Worm (Caenorhabditis elegans) whole organism, mixed stage, embryonic: ENCODE measurements around the gene srg-21.

ENCODE experiments used
- M03D4.4 ChIP-seq: sonication (generic microtip); optimal IDR thresholded peaks from 2 replicates; lab custom pipeline; 2017; ENCODE audit warnings: mild to moderate bottlenecking, missing genetic modification characterization, missing compliant biosample characterization
- bed-3 ChIP-seq: fragments of 200-800 bp; sonication (Bioruptor generic); optimal IDR thresholded peaks from 3 replicates; lab custom pipeline; 2018; ENCODE audit warnings: mild to moderate bottlenecking, missing genetic modification characterization, moderate library complexity, missing compliant biosample characterization
- blmp-1 ChIP-seq: fragments of 150-350 bp; optimal IDR thresholded peaks from 2 replicates; lab custom pipeline; 2014; ENCODE audit warnings: missing biosample characterization, missing genetic modification characterization
- ceh-39 ChIP-seq: fragments of 150-350 bp; optimal IDR thresholded peaks from 2 replicates; lab custom pipeline; 2014; ENCODE audit warnings: missing biosample characterization, missing genetic modification characterization
- ceh-43 ChIP-seq: fragments of 200-800 bp; sonication (Bioruptor generic); optimal IDR thresholded peaks from 2 replicates; lab custom pipeline; 2018; ENCODE audit warnings: mild to moderate bottlenecking, missing genetic modification characterization, moderate library complexity, missing compliant biosample characterization
- ceh-83 ChIP-seq: fragments of 200-800 bp; sonication (Bioruptor generic); optimal IDR thresholded peaks from 2 replicates; lab custom pipeline; 2018; ENCODE audit warnings: mild to moderate bottlenecking, missing genetic modification characterization, missing compliant biosample characterization
- ces-1 ChIP-seq: fragments of 150-350 bp; optimal IDR thresholded peaks from 2 replicates; lab custom pipeline; 2014; ENCODE audit warnings: missing biosample characterization, missing genetic modification reagents, missing genetic modification characterization
- cnd-1 ChIP-seq: fragments of 200-800 bp; sonication (Bioruptor generic); optimal IDR thresholded peaks from 2 replicates; lab custom pipeline; 2018; ENCODE audit warnings: mild to moderate bottlenecking, missing genetic modification characterization, missing compliant biosample characterization
- drap-1 ChIP-seq: fragments of 200-800 bp; sonication (Bioruptor generic); optimal IDR thresholded peaks from 3 replicates; lab custom pipeline; 2018; ENCODE audit warnings: mild to moderate bottlenecking, missing genetic modification characterization, missing compliant biosample characterization
- elt-1 ChIP-seq: sonication (generic microtip); optimal IDR thresholded peaks from 2 replicates; lab custom pipeline; 2017; ENCODE audit warnings: missing genetic modification characterization, mild to moderate bottlenecking, missing compliant biosample characterization, antibody characterized with exemption, moderate library complexity, borderline replicate concordance; ENCODE audit not compliant: insufficient read depth
- elt-3 ChIP-seq: fragments of 150-350 bp; optimal IDR thresholded peaks from 2 replicates; lab custom pipeline; 2014; ENCODE audit warnings: missing biosample characterization, missing genetic modification characterization
- flh-1 ChIP-seq: fragments of 200-800 bp; sonication (Bioruptor generic); optimal IDR thresholded peaks from 2 replicates; lab custom pipeline; 2018; ENCODE audit warnings: mild to moderate bottlenecking, missing genetic modification characterization, moderate library complexity, missing compliant biosample characterization
- ham-2 ChIP-seq: fragments of 200-800 bp; sonication (Bioruptor generic); optimal IDR thresholded peaks from 2 replicates; lab custom pipeline; 2018; ENCODE audit warnings: mild to moderate bottlenecking, missing genetic modification characterization, missing compliant biosample characterization
- hlh-1 ChIP-seq: fragments of 150-350 bp; optimal IDR thresholded peaks from 2 replicates; lab custom pipeline; 2014; ENCODE audit warnings: missing biosample characterization, missing genetic modification reagents, missing genetic modification characterization
- lin-13 ChIP-seq: fragments of 150-350 bp; optimal IDR thresholded peaks from 2 replicates; lab custom pipeline; 2014; ENCODE audit warnings: missing biosample characterization, missing genetic modification characterization
- lin-32 ChIP-seq: fragments of 200-800 bp; sonication (Bioruptor generic); optimal IDR thresholded peaks from 2 replicates; lab custom pipeline; 2018; ENCODE audit warnings: mild to moderate bottlenecking, missing genetic modification characterization, missing compliant biosample characterization
- lsy-2 ChIP-seq: fragments of 150-350 bp; optimal IDR thresholded peaks from 2 replicates; lab custom pipeline; 2014; ENCODE audit warnings: missing biosample characterization, missing genetic modification characterization
- mab-5 ChIP-seq: fragments of 150-350 bp; optimal IDR thresholded peaks from 2 replicates; lab custom pipeline; 2014; ENCODE audit warnings: missing biosample characterization, missing genetic modification characterization
- mep-1 ChIP-seq: fragments of 150-350 bp; optimal IDR thresholded peaks from 2 replicates; lab custom pipeline; 2017; ENCODE audit warnings: missing biosample characterization, missing genetic modification reagents, missing genetic modification characterization, inconsistent platforms
- mls-2 ChIP-seq: sonication (generic microtip); optimal IDR thresholded peaks from 2 replicates; lab custom pipeline; 2016; ENCODE audit warnings: mild to moderate bottlenecking, missing genetic modification characterization, moderate library complexity, missing compliant biosample characterization
- nhr-12 ChIP-seq: fragments of 150-350 bp; optimal IDR thresholded peaks from 2 replicates; lab custom pipeline; 2014; ENCODE audit warnings: missing biosample characterization, missing genetic modification characterization
- nhr-2 ChIP-seq: fragments of 150-350 bp; optimal IDR thresholded peaks from 2 replicates; lab custom pipeline; 2014; ENCODE audit warnings: missing biosample characterization, missing genetic modification characterization
- nhr-237 ChIP-seq: fragments of 150-350 bp; optimal IDR thresholded peaks from 2 replicates; lab custom pipeline; 2014; ENCODE audit warnings: missing biosample characterization, missing genetic modification characterization
- nhr-28 ChIP-seq: fragments of 150-350 bp; optimal IDR thresholded peaks from 2 replicates; lab custom pipeline; 2014; ENCODE audit warnings: missing biosample characterization, missing genetic modification characterization
- nhr-76 ChIP-seq: sonication (generic microtip); optimal IDR thresholded peaks from 2 replicates; lab custom pipeline; 2017; ENCODE audit warnings: missing biosample characterization, missing genetic modification characterization
- pha-4 ChIP-seq: fragments of 150-350 bp; optimal IDR thresholded peaks from 2 replicates; lab custom pipeline; 2018; ENCODE audit warnings: missing biosample characterization, missing genetic modification reagents, missing genetic modification characterization
- sem-2 ChIP-seq: fragments of 200-800 bp; sonication (Bioruptor generic); optimal IDR thresholded peaks from 2 replicates; lab custom pipeline; 2018; ENCODE audit warnings: mild to moderate bottlenecking, missing genetic modification characterization, missing compliant biosample characterization
- snpc-4 ChIP-seq: fragments of 150-350 bp; optimal IDR thresholded peaks from 2 replicates; lab custom pipeline; 2014; ENCODE audit warnings: missing biosample characterization, missing genetic modification characterization
- sptf-1 ChIP-seq: sonication (generic microtip); optimal IDR thresholded peaks from 2 replicates; lab custom pipeline; 2017; ENCODE audit warnings: mild to moderate bottlenecking, missing genetic modification characterization, moderate library complexity, missing compliant biosample characterization
- tbx-8 ChIP-seq: fragments of 200-800 bp; sonication (Bioruptor generic); optimal IDR thresholded peaks from 2 replicates; lab custom pipeline; 2018; ENCODE audit warnings: mild to moderate bottlenecking, missing genetic modification characterization, moderate library complexity, missing compliant biosample characterization
- unc-120 ChIP-seq: sonication (generic microtip); optimal IDR thresholded peaks from 2 replicates; lab custom pipeline; 2017; ENCODE audit warnings: missing genetic modification characterization, missing compliant biosample characterization; ENCODE audit not compliant: poor library complexity, severe bottlenecking
- unc-39 ChIP-seq: fragments of 150-350 bp; optimal IDR thresholded peaks from 2 replicates; lab custom pipeline; 2014; ENCODE audit warnings: missing biosample characterization, missing genetic modification characterization
- unc-62 ChIP-seq: fragments of 150-350 bp; optimal IDR thresholded peaks from 2 replicates; lab custom pipeline; 2014; ENCODE audit warnings: missing biosample characterization, missing genetic modification reagents, missing genetic modification characterization
- zip-8 ChIP-seq: fragments of 150-350 bp; optimal IDR thresholded peaks from 2 replicates; lab custom pipeline; 2014; ENCODE audit warnings: missing biosample characterization, missing genetic modification characterization
- ztf-11 ChIP-seq: fragments of 150-350 bp; optimal IDR thresholded peaks from 2 replicates; lab custom pipeline; 2014; ENCODE audit warnings: missing biosample characterization, missing genetic modification characterization

Gene srg-21

DNA sequence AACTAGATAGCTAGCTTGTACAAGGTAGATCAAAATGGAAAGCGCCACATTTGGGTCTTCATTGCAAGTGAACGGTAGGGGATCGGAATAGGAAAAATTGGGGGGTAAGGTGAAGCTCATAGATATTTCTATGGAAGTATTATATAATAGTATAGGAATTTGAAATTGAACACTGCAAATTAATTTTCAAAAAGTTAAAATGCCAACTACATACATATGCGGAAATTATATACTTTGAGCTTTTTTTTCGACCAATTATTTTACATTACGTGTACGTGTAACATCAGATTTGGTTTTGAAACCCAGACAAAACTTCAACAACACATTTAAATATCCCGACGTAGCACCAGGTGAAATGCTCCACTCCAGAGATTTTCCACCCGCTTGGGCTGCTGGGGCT is 4.9 kb upstream of the srg-21 start, which contains the start of gene srg-23:
Gene srg-23, minus strand, starts transcription at position 101 of the 400 bp plus-strand sequence.
- TF ChIP-seq lin-32 (no peak), unc-62 (GFP tag; lab: Kevin White, UChicago) (no peak), unc-39 (tag; lab: Kevin White, UChicago) (no peak), mls-2 (tag; lab: Kevin White, UChicago) (no peak), lin-13 (no peak), elt-3 (tag; lab: Kevin White, UChicago) (no peak)
- TF ChIP-seq, all 35 proteins: peak for 0

DNA sequence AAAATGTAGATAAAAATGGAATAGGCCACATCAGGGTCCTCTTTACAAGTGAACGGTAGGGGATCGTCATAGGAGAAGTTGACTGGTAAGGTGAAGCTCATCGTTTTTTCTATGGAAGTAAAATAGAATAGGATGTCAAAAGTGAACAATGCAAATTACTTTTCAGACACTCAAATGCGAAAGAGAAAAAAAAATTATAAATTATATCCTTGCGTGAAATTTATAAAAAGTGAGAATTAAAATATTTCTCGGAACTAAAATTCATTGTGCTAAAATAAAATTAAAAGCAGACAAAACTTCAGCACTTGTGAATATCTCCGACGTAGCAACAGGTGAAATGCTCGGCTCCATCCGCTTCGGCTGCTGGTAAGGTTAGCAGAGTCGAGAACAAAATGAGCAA is 2.2 kb upstream of the srg-21 start, which contains the start of gene srg-22:
Gene srg-22, minus strand, starts transcription at position 101 of the 400 bp plus-strand sequence.
- no peak for TF ChIP-seq ztf-11 (tag; lab: Kevin White, UChicago)
- TF ChIP-seq blmp-1 = no peak
- no peak for TF ChIP-seq lin-32
- TF ChIP-seq tbx-8 (GFP tag; lab: Kevin White, UChicago) = no peak
- no peak for TF ChIP-seq pha-4
- no peak for TF ChIP-seq cnd-1
- no peak for TF ChIP-seq nhr-2
- no peak for TF ChIP-seq bed-3 (GFP tag; lab: Kevin White, UChicago)
- TF ChIP-seq ceh-39 (tag; lab: Kevin White, UChicago) = no peak
- TF ChIP-seq hlh-1 (tag; lab: Kevin White, UChicago) = no peak
- TF ChIP-seq nhr-237 (tag; lab: Kevin White, UChicago) = no peak
- no peak for TF ChIP-seq mab-5
- TF ChIP-seq nhr-28 (tag; lab: Kevin White, UChicago) = no peak
- TF ChIP-seq nhr-76 (tag; lab: Kevin White, UChicago) = no peak
- TF ChIP-seq flh-1 = no peak
- TF ChIP-seq snpc-4 (tag; lab: Kevin White, UChicago) = no peak
- TF ChIP-seq unc-62 (GFP tag; lab: Kevin White, UChicago) = no peak
- TF ChIP-seq lin-13 = no peak
- TF ChIP-seq nhr-12 (tag; lab: Kevin White, UChicago) = no peak
- no peak for TF ChIP-seq drap-1 (GFP tag; lab: Kevin White, UChicago)

DNA sequence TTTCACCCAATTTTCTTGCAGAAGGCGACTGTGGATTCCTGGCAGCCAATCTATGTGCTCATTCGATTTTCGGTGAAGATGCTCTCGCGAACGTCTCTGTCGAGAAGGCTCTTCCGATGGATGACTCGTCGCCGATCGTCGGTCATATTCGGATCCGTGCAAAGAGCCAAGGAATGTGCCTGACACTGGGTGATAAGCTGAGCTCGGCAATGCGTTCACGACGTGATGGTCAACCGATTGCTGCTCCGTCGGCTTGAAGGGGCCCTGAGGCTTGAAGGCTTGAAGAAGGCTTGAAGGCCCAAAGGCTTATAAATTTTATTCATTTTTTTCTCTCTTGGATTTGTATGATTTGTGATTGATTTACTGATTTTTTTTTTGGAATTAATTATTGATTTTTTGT is 4.0 kb downstream of the srg-21 start:
- TF ChIP-seq lin-13 (no peak), nhr-28 (tag; lab: Kevin White, UChicago) (no peak)

- TF ChIP-seq M03D4.4 (tag; lab: Kevin White, UChicago) (no peak), elt-1 (tag; lab: Kevin White, UChicago) (no peak), sptf-1 (tag; lab: Kevin White, UChicago) (no peak), elt-3 (tag; lab: Kevin White, UChicago) (no peak), unc-39 (tag; lab: Kevin White, UChicago) (no peak), bed-3 (GFP tag; lab: Kevin White, UChicago) (no peak), mab-5 (no peak), ztf-11 (tag; lab: Kevin White, UChicago) (no peak), mep-1 (no peak), zip-8 (tag; lab: Kevin White, UChicago) (no peak), blmp-1 (no peak), nhr-76 (tag; lab: Kevin White, UChicago) (no peak), tbx-8 (GFP tag; lab: Kevin White, UChicago) (no peak), nhr-28 (tag; lab: Kevin White, UChicago) (no peak)
These were observed 12.7 kb downstream of the srg-21 start, which contains the start of gene copb-1 for ce11 chrII:3078496-3078895. TSS of gene copb-1 (plus strand) at chrII:3078796.

DNA sequence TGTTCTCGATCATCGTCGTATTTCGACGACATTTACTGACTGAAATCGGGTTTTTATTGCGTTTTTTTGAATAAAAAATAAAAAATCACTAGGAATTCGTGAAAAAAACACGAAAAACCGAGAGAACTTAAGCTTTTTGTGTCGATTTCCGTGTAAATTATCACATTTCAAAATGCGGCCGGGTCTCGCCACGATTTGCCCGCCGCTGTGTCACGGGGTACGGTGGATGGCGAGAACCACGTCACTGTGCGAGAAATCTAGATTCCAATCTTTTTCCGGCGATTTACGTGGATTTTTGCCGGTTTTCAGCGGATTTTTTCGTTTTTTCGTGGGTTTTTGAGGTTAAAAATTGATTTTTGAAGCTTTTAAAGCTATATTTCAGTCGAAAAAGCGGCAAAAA is 14.3 kb downstream of the srg-21 start, which contains the start of gene Y25C1A.8:
Gene Y25C1A.8, minus strand, starts transcription at position 45 of the 400 bp plus-strand sequence.
- peak; percentile 76 for TF ChIP-seq ces-1
- no peak for TF ChIP-seq sem-2 (GFP tag; lab: Kevin White, UChicago)
- no peak for TF ChIP-seq M03D4.4 (tag; lab: Kevin White, UChicago)
- TF ChIP-seq ceh-43 (GFP tag; lab: Kevin White, UChicago) = peak; percentile 44
- TF ChIP-seq lin-13 = peak; percentile 70
- peak; percentile 68 for TF ChIP-seq drap-1 (GFP tag; lab: Kevin White, UChicago)
- TF ChIP-seq lsy-2 (tag; lab: Kevin White, UChicago) = peak; percentile 99
- no peak for TF ChIP-seq mab-5
- TF ChIP-seq elt-1 (tag; lab: Kevin White, UChicago) = peak; percentile 31
- TF ChIP-seq nhr-237 (tag; lab: Kevin White, UChicago) = peak; percentile 26
- peak; percentile 44 for TF ChIP-seq mls-2 (tag; lab: Kevin White, UChicago)
- peak; percentile 7 for TF ChIP-seq ham-2 (GFP tag; lab: Kevin White, UChicago)
- no peak for TF ChIP-seq unc-39 (tag; lab: Kevin White, UChicago)
- no peak for TF ChIP-seq ztf-11 (tag; lab: Kevin White, UChicago)
- TF ChIP-seq lin-32 = no peak
- peak; percentile 20 for TF ChIP-seq tbx-8 (GFP tag; lab: Kevin White, UChicago)
- TF ChIP-seq elt-3 (tag; lab: Kevin White, UChicago) = no peak
- TF ChIP-seq ceh-83 (GFP tag; lab: Kevin White, UChicago) = peak; percentile 68
- TF ChIP-seq nhr-76 (tag; lab: Kevin White, UChicago) = no peak
- TF ChIP-seq unc-62 (GFP tag; lab: Kevin White, UChicago) = peak; percentile 30
- peak; percentile 59 for TF ChIP-seq bed-3 (GFP tag; lab: Kevin White, UChicago)
- TF ChIP-seq pha-4 = peak; percentile 78
- no peak for TF ChIP-seq nhr-2
- no peak for TF ChIP-seq zip-8 (tag; lab: Kevin White, UChicago)
- no peak for TF ChIP-seq blmp-1
- no peak for TF ChIP-seq cnd-1
- no peak for TF ChIP-seq flh-1
- no peak for TF ChIP-seq nhr-12 (tag; lab: Kevin White, UChicago)
- TF ChIP-seq sptf-1 (tag; lab: Kevin White, UChicago) = peak; percentile 70
- peak; percentile 10 for TF ChIP-seq unc-120 (tag; lab: Kevin White, UChicago)
- no peak for TF ChIP-seq snpc-4 (tag; lab: Kevin White, UChicago)
- TF ChIP-seq nhr-28 (tag; lab: Kevin White, UChicago) = no peak
- TF ChIP-seq mep-1 = peak; percentile 49
- no peak for TF ChIP-seq ceh-39 (tag; lab: Kevin White, UChicago)
- TF ChIP-seq hlh-1 (tag; lab: Kevin White, UChicago) = no peak
